Worm (Caenorhabditis elegans) whole organism, L3 larva: Measurements from ENCODE around the gene B0272.3.

Experiments used
- aly-2 ChIP-seq: fragments of 150-350 bp; optimal IDR thresholded peaks from 2 replicates; lab custom pipeline; 2014; ENCODE audit warnings: missing biosample characterization, missing genetic modification characterization
- tbx-2 ChIP-seq: sonication (generic microtip); optimal IDR thresholded peaks from 2 replicates; lab custom pipeline; 2016; ENCODE audit warnings: mild to moderate bottlenecking, missing genetic modification characterization, missing compliant biosample characterization

- TF ChIP-seq aly-2 (tag; lab: Kevin White, UChicago), result no peak
- no peak for TF ChIP-seq tbx-2 (tag; lab: Kevin White, UChicago)
These were observed 45.5 kb downstream of the B0272.3 start for ce11 chrX:9476752-9477151.
